Worm (Caenorhabditis elegans) whole organism, young adult: Measurements from ENCODE around the gene F54E12.2.
A peak's percentile ranks its signal among the peaks of the same experiment; 100 is the strongest.

ENCODE experiments used
- B0336.3 ChIP-seq: fragments of 200-800 bp; sonication (Bioruptor generic); IDR thresholded peaks from 2 replicates; pipeline ENCODE4 v1.3.6; 2022; ENCODE audit warnings: missing genetic modification characterization, missing compliant biosample characterization
- C17E4.6 ChIP-seq: fragments of 200-800 bp; sonication (Bioruptor generic); IDR thresholded peaks from 2 replicates; pipeline ENCODE4 v1.3.6; 2022; ENCODE audit warnings: missing genetic modification reagents, missing genetic modification characterization, missing compliant biosample characterization
- F10E7.11 ChIP-seq: sonication (generic microtip); optimal IDR thresholded peaks from 2 replicates; lab custom pipeline; 2017; ENCODE audit warnings: mild to moderate bottlenecking, missing genetic modification characterization, moderate library complexity, missing compliant biosample characterization
- F33H1.4 ChIP-seq: fragments of 200-800 bp; sonication (Bioruptor generic); IDR thresholded peaks from 2 replicates; pipeline ENCODE4 v1.3.6; 2022; ENCODE audit warnings: missing genetic modification reagents, missing genetic modification characterization, missing compliant biosample characterization
- F55B11.4 ChIP-seq: sonication (generic microtip); optimal IDR thresholded peaks from 2 replicates; lab custom pipeline; 2016; ENCODE audit warnings: missing compliant biosample characterization, missing genetic modification characterization, borderline replicate concordance; ENCODE audit not compliant: insufficient read depth
- F57A8.1 ChIP-seq: fragments of 200-800 bp; sonication (Bioruptor generic); optimal IDR thresholded peaks from 2 replicates; lab custom pipeline; 2018; ENCODE audit warnings: mild to moderate bottlenecking, missing genetic modification characterization, moderate library complexity, missing compliant biosample characterization
- K12H6.12 ChIP-seq: fragments of 200-800 bp; sonication (Bioruptor generic); optimal IDR thresholded peaks from 2 replicates; lab custom pipeline; 2018; ENCODE audit warnings: mild to moderate bottlenecking, missing genetic modification characterization, missing compliant biosample characterization
- Y53F4B.3 ChIP-seq: fragments of 200-800 bp; sonication (Bioruptor generic); IDR thresholded peaks from 2 replicates; pipeline ENCODE4 v1.3.6; 2022; ENCODE audit warnings: missing genetic modification reagents, missing genetic modification characterization, missing compliant biosample characterization
- Y95B8A.8 ChIP-seq: fragments of 200-800 bp; sonication (Bioruptor generic); IDR thresholded peaks from 2 replicates; pipeline ENCODE4 v1.3.6; 2022; ENCODE audit warnings: missing genetic modification reagents, missing genetic modification characterization, missing compliant biosample characterization
- atf-7 ChIP-seq: sonication (generic microtip); optimal IDR thresholded peaks from 2 replicates; lab custom pipeline; 2017; ENCODE audit warnings: mild to moderate bottlenecking, missing genetic modification characterization, missing compliant biosample characterization
- ccch-3 ChIP-seq: fragments of 200-800 bp; sonication (Bioruptor generic); optimal IDR thresholded peaks from 2 replicates; lab custom pipeline; 2018; ENCODE audit warnings: mild to moderate bottlenecking, missing genetic modification characterization, missing compliant biosample characterization
- ceh-27 ChIP-seq: fragments of 200-800 bp; sonication (Bioruptor generic); optimal IDR thresholded peaks from 2 replicates; lab custom pipeline; 2018; ENCODE audit warnings: mild to moderate bottlenecking, missing genetic modification characterization, moderate library complexity, missing compliant biosample characterization
- ceh-58 ChIP-seq: fragments of 200-800 bp; sonication (Bioruptor generic); IDR thresholded peaks from 2 replicates; pipeline ENCODE4 v1.3.6; 2022; ENCODE audit warnings: missing genetic modification characterization, missing compliant biosample characterization
- ceh-79 ChIP-seq: sonication (generic microtip); optimal IDR thresholded peaks from 2 replicates; lab custom pipeline; 2017; ENCODE audit warnings: mild to moderate bottlenecking, missing genetic modification characterization, missing compliant biosample characterization
- chd-7 ChIP-seq: sonication (generic microtip); optimal IDR thresholded peaks from 2 replicates; lab custom pipeline; 2016; ENCODE audit warnings: mild to moderate bottlenecking, missing genetic modification characterization, moderate library complexity, missing compliant biosample characterization
- die-1 ChIP-seq: sonication (generic microtip); optimal IDR thresholded peaks from 2 replicates; lab custom pipeline; 2016; ENCODE audit warnings: missing genotype, mild to moderate bottlenecking, missing genetic modification characterization, missing compliant biosample characterization
- dpl-1 ChIP-seq: fragments of 150-350 bp; optimal IDR thresholded peaks from 2 replicates; lab custom pipeline; 2014; ENCODE audit warnings: missing biosample characterization, missing genetic modification reagents, missing genetic modification characterization
- egl-44 ChIP-seq: fragments of 200-800 bp; sonication (Bioruptor generic); IDR thresholded peaks from 2 replicates; pipeline ENCODE4 v1.3.6; 2022; ENCODE audit warnings: missing genetic modification reagents, missing genetic modification characterization, missing compliant biosample characterization
- ets-4 ChIP-seq: fragments of 200-800 bp; sonication (Bioruptor generic); optimal IDR thresholded peaks from 2 replicates; lab custom pipeline; 2018; ENCODE audit warnings: mild to moderate bottlenecking, missing genetic modification characterization, missing compliant biosample characterization
- fkh-3 ChIP-seq: sonication (generic microtip); optimal IDR thresholded peaks from 2 replicates; lab custom pipeline; 2016; ENCODE audit warnings: mild to moderate bottlenecking, missing genetic modification characterization, missing compliant biosample characterization
- him-1 ChIP-seq: sonication (generic microtip); optimal IDR thresholded peaks from 2 replicates; lab custom pipeline; 2016; ENCODE audit warnings: missing genotype, missing genetic modification reagents, missing genetic modification characterization, missing compliant biosample characterization
- let-526 ChIP-seq: fragments of 200-800 bp; sonication (Bioruptor generic); IDR thresholded peaks from 2 replicates; pipeline ENCODE4 v1.3.6; 2022; ENCODE audit warnings: missing genetic modification reagents, missing genetic modification characterization, missing compliant biosample characterization
- lin-26 ChIP-seq: fragments of 200-800 bp; sonication (Bioruptor generic); IDR thresholded peaks from 2 replicates; pipeline ENCODE4 v1.3.6; 2022; ENCODE audit warnings: missing genetic modification reagents, missing genetic modification characterization, missing compliant biosample characterization
- lin-35 ChIP-seq, 3 experiments: fragments of 150-350 bp in 2 of 3; sonication (generic microtip) in 1 of 3; optimal IDR thresholded peaks; 2 replicates each; lab custom pipeline; 2014 to 2018; ENCODE audit warnings: missing biosample characterization in 3 of 3, missing genetic modification characterization in 3 of 3, missing genetic modification reagents in 3 of 3
- lin-54 ChIP-seq: fragments of 200-800 bp; sonication (Bioruptor generic); optimal IDR thresholded peaks from 2 replicates; lab custom pipeline; 2018; ENCODE audit warnings: mild to moderate bottlenecking, missing genetic modification characterization, missing compliant biosample characterization
- lir-1 ChIP-seq: fragments of 200-800 bp; sonication (Bioruptor generic); conservative IDR thresholded peaks from 2 replicates; pipeline ENCODE4 v1.3.6; 2022; ENCODE audit warnings: missing genetic modification reagents, missing genetic modification characterization, missing compliant biosample characterization
- lsl-1 ChIP-seq: fragments of 200-800 bp; sonication (Bioruptor generic); optimal IDR thresholded peaks from 2 replicates; lab custom pipeline; 2018; ENCODE audit warnings: mild to moderate bottlenecking, missing genetic modification characterization, moderate library complexity, missing compliant biosample characterization
- madf-10 ChIP-seq: sonication (generic microtip); optimal IDR thresholded peaks from 2 replicates; lab custom pipeline; 2016; ENCODE audit warnings: mild to moderate bottlenecking, missing genetic modification characterization, missing compliant biosample characterization
- madf-8 ChIP-seq: fragments of 200-800 bp; sonication (Bioruptor generic); conservative IDR thresholded peaks from 2 replicates; pipeline ENCODE4 v1.3.6; 2022; ENCODE audit warnings: missing genetic modification reagents, missing genetic modification characterization, missing compliant biosample characterization
- mxl-1 ChIP-seq: sonication (generic microtip); optimal IDR thresholded peaks from 2 replicates; lab custom pipeline; 2016; ENCODE audit warnings: missing genetic modification characterization, missing compliant biosample characterization
- nfya-1 ChIP-seq: sonication (generic microtip); optimal IDR thresholded peaks from 2 replicates; lab custom pipeline; 2017; ENCODE audit warnings: antibody characterized with exemption, missing compliant biosample characterization, missing genetic modification characterization, borderline replicate concordance; ENCODE audit not compliant: insufficient read depth
- nfya-2 ChIP-seq: fragments of 200-800 bp; sonication (Bioruptor generic); IDR thresholded peaks from 2 replicates; pipeline ENCODE4 v1.3.6; 2022; ENCODE audit warnings: missing genetic modification reagents, missing genetic modification characterization, missing compliant biosample characterization
- nfyb-1 ChIP-seq: fragments of 200-800 bp; sonication (Bioruptor generic); IDR thresholded peaks from 2 replicates; pipeline ENCODE4 v1.3.6; 2022; ENCODE audit warnings: missing genetic modification reagents, missing genetic modification characterization, missing compliant biosample characterization
- nhr-179 ChIP-seq: sonication (generic microtip); optimal IDR thresholded peaks from 2 replicates; lab custom pipeline; 2016; ENCODE audit warnings: mild to moderate bottlenecking, missing genetic modification characterization, missing compliant biosample characterization
- nhr-90 ChIP-seq: sonication (generic microtip); optimal IDR thresholded peaks from 2 replicates; lab custom pipeline; 2016; ENCODE audit warnings: missing genotype, mild to moderate bottlenecking, missing genetic modification characterization, missing compliant biosample characterization
- rcor-1 ChIP-seq: fragments of 200-800 bp; sonication (Bioruptor generic); IDR thresholded peaks from 2 replicates; pipeline ENCODE4 v1.3.6; 2022; ENCODE audit warnings: missing genetic modification reagents, missing genetic modification characterization, missing compliant biosample characterization
- rec-8 ChIP-seq, 2 experiments: sonication (generic microtip); optimal IDR thresholded peaks; 2 replicates each; lab custom pipeline; 2016; ENCODE audit warnings: mild to moderate bottlenecking in 2 of 2, missing genetic modification characterization in 2 of 2, missing genetic modification reagents in 2 of 2, missing genotype in 2 of 2, missing biosample characterization in 1 of 2, missing compliant biosample characterization in 1 of 2, moderate library complexity in 1 of 2
- sdz-38 ChIP-seq: sonication (generic microtip); optimal IDR thresholded peaks from 2 replicates; lab custom pipeline; 2016; ENCODE audit warnings: missing genotype, missing genetic modification characterization, missing compliant biosample characterization
- snpc-1.3 ChIP-seq: sonication (generic microtip); optimal IDR thresholded peaks from 2 replicates; lab custom pipeline; 2017; ENCODE audit warnings: missing genetic modification characterization, mild to moderate bottlenecking, missing compliant biosample characterization, antibody characterized with exemption, moderate library complexity, missing genotype, missing genetic modification reagents; ENCODE audit not compliant: insufficient read depth
- snpc-4 ChIP-seq, 5 experiments: fragments of 150-350 bp in 1 of 5; sonication (generic microtip) in 4 of 5; optimal IDR thresholded peaks; 2 replicates each; lab custom pipeline; 2014 to 2018; ENCODE audit warnings: missing genetic modification characterization in 5 of 5, missing biosample characterization in 3 of 5, antibody characterized with exemption in 2 of 5, mild to moderate bottlenecking in 2 of 5, missing compliant biosample characterization in 2 of 5, missing genotype in 2 of 5, moderate library complexity in 2 of 5, missing genetic modification reagents in 1 of 5
- sptf-2 ChIP-seq: fragments of 200-800 bp; sonication (Bioruptor generic); optimal IDR thresholded peaks from 2 replicates; lab custom pipeline; 2018; ENCODE audit warnings: mild to moderate bottlenecking, missing genetic modification characterization, missing compliant biosample characterization
- tbp1 ChIP-seq: fragments of 200-800 bp; sonication (Bioruptor generic); optimal IDR thresholded peaks from 2 replicates; lab custom pipeline; 2018; ENCODE audit warnings: mild to moderate bottlenecking, missing genetic modification characterization, missing compliant biosample characterization
- zfh-2 ChIP-seq: fragments of 200-800 bp; sonication (Bioruptor generic); conservative IDR thresholded peaks from 2 replicates; pipeline ENCODE4 v1.3.6; 2022; ENCODE audit warnings: missing genetic modification reagents, missing genetic modification characterization, missing compliant biosample characterization
- ztf-18 ChIP-seq: sonication (generic microtip); optimal IDR thresholded peaks from 2 replicates; lab custom pipeline; 2016; ENCODE audit warnings: missing genotype, mild to moderate bottlenecking, missing genetic modification characterization, missing compliant biosample characterization
- ztf-25 ChIP-seq: fragments of 200-800 bp; sonication (Bioruptor generic); IDR thresholded peaks from 2 replicates; pipeline ENCODE4 v1.3.6; 2022; ENCODE audit warnings: missing genetic modification reagents, missing genetic modification characterization, missing compliant biosample characterization
- ztf-26 ChIP-seq: sonication (generic microtip); optimal IDR thresholded peaks from 2 replicates; lab custom pipeline; 2017; ENCODE audit warnings: missing genetic modification characterization, missing compliant biosample characterization
- ztf-28 ChIP-seq: fragments of 200-800 bp; sonication (Bioruptor generic); IDR thresholded peaks from 2 replicates; pipeline ENCODE4 v1.3.6; 2022; ENCODE audit warnings: missing genetic modification reagents, missing genetic modification characterization, missing compliant biosample characterization

F54E12.2 gene

DNA sequence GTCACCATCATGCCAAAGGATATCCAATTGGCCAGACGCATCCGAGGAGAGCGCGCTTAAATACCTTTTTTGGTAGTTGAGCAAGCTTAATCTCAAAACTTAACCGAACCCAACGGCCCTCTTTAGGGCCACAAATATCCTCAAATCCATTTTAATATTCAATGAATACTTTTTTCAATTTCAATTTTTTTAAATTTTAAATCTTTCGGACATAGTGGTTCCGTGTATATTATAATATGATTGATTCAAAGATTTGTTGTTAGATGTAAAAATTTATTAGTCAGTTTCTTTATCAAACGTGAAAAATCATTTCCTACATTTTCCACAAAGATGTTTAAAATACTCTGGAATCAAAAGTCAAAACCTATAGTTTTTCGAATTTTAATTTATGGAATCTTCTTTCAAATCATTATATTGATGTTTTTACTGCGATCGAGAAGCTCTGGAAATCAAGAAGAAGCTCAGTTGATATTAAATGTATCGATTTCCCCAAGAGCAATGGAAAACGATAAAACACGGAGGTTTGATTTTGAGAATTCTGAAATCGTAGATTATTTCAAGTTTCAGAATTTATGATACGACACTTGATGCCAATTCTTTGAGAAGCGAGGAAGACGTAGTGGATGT is 9.9 kb downstream of the F54E12.2 start, which contains the start of gene B0035.21 (continued):
- no peak for TF ChIP-seq lsl-1
- no peak for TF ChIP-seq sptf-2
- TF ChIP-seq let-526 (GFP tag; lab: Robert Waterston, UW) = no peak
- TF ChIP-seq dpl-1 (GFP tag; lab: Kevin White, UChicago) = no peak
- no peak for TF ChIP-seq madf-10 (tag; lab: Kevin White, UChicago)
- TF ChIP-seq fkh-3 = no peak
- peak; percentile 81 for TF ChIP-seq him-1 (tag; lab: Kevin White, UChicago)
- TF ChIP-seq B0336.3 (GFP tag; lab: Robert Waterston, UW) = no peak
- no peak for TF ChIP-seq mxl-1
- no peak for TF ChIP-seq lin-35 (GFP tag; optimal IDR thresholded peaks at IDR 0.05; lab: Kevin White, UChicago)
- TF ChIP-seq ztf-28 (GFP tag; lab: Robert Waterston, UW) = no peak
- no peak for TF ChIP-seq die-1 (tag; lab: Kevin White, UChicago)
- no peak for TF ChIP-seq F57A8.1 (GFP tag; lab: Kevin White, UChicago)
- no peak for TF ChIP-seq tbp1 (GFP tag; lab: Kevin White, UChicago)
- TF ChIP-seq ztf-25 (GFP tag; lab: Robert Waterston, UW) = 0 out of 2 replicates have a peak, but pooled peaks have one; percentile 16
- TF ChIP-seq nhr-179 (tag; lab: Kevin White, UChicago) = no peak
- TF ChIP-seq sdz-38 = no peak
- peak; percentile 27 for TF ChIP-seq lin-54 (GFP tag; lab: Kevin White, UChicago)
- no peak for TF ChIP-seq rec-8 (tag; optimal IDR thresholded peaks at IDR 0.05; lab: Kevin White, UChicago)
- TF ChIP-seq snpc-4 (GFP tag; optimal IDR thresholded peaks at IDR 0.05; lab: Kevin White, UChicago) = no peak
- no peak for TF ChIP-seq snpc-4 (tag; optimal IDR thresholded peaks at IDR 0.05; lab: Kevin White, UChicago)
- TF ChIP-seq Y53F4B.3 (GFP tag; lab: Robert Waterston, UW) = no peak
- no peak for TF ChIP-seq ztf-26
- no peak for TF ChIP-seq F10E7.11
- TF ChIP-seq K12H6.12 (tag; lab: Kevin White, UChicago) = no peak
- no peak for TF ChIP-seq F55B11.4 (tag; lab: Kevin White, UChicago)
- no peak for TF ChIP-seq ets-4 (GFP tag; lab: Kevin White, UChicago)
- TF ChIP-seq lin-26 = peak; percentile 87
- TF ChIP-seq chd-7 (tag; lab: Kevin White, UChicago) = no peak
- TF ChIP-seq C17E4.6 (GFP tag; lab: Robert Waterston, UW) = peak; percentile 51; the same call in 1 of the 2 replicates
- no peak for TF ChIP-seq nfyb-1 (GFP tag; lab: Robert Waterston, UW)
- no peak for TF ChIP-seq zfh-2 (GFP tag; lab: Robert Waterston, UW)
- TF ChIP-seq F33H1.4 = peak; percentile 22; the same call in 1 of the 2 replicates
- TF ChIP-seq atf-7 (tag; lab: Kevin White, UChicago) = no peak
- TF ChIP-seq ceh-58 = no peak
- TF ChIP-seq madf-8 (GFP tag; lab: Robert Waterston, UW) = peak; percentile 29; the same call in 1 of the 2 replicates
- no peak for TF ChIP-seq ccch-3 (GFP tag; lab: Kevin White, UChicago)
- peak; percentile 7 for TF ChIP-seq snpc-1.3
- no peak for TF ChIP-seq ceh-27 (GFP tag; lab: Kevin White, UChicago)
- TF ChIP-seq Y95B8A.8 (GFP tag; lab: Robert Waterston, UW) = peak; percentile 70; the same call in 1 of the 2 replicates
- TF ChIP-seq rcor-1 (GFP tag; lab: Robert Waterston, UW) = peak; percentile 59; the same call in 1 of the 2 replicates
- no peak for TF ChIP-seq ztf-18
- TF ChIP-seq nfya-2 (GFP tag; lab: Robert Waterston, UW) = no peak
- TF ChIP-seq nfya-1 (tag; lab: Kevin White, UChicago) = no peak
- no peak for TF ChIP-seq lir-1 (GFP tag; lab: Robert Waterston, UW)
- TF ChIP-seq egl-44 (GFP tag; lab: Robert Waterston, UW) = 0 out of 2 replicates have a peak, but pooled peaks have one; percentile 43
- no peak for TF ChIP-seq nhr-90
- TF ChIP-seq ceh-79 (tag; lab: Kevin White, UChicago) = no peak
